Worm (Caenorhabditis elegans): Measurements from ENCODE around the gene C28H8.2.

ce11 chrIII:5950756-5951345 lies 30.7 kb downstream of the C28H8.2 start:
- no peak for TF ChIP-seq jun-1 (tag; optimal IDR thresholded peaks at IDR 0.05)
- no peak for TF ChIP-seq C34B4.2 (tag; optimal IDR thresholded peaks at IDR 0.05)
- no peak for TF ChIP-seq snpc-4 (tag; optimal IDR thresholded peaks at IDR 0.05)
- TF ChIP-seq nhr-76 (tag; optimal IDR thresholded peaks at IDR 0.05), result no peak
- no peak for TF ChIP-seq elt-3 (tag; optimal IDR thresholded peaks at IDR 0.05)
- TF ChIP-seq blmp-1 (tag; optimal IDR thresholded peaks at IDR 0.05), result no peak
- no peak for TF ChIP-seq pqm-1 (tag; optimal IDR thresholded peaks at IDR 0.05)
- no peak for TF ChIP-seq sox-4 (tag; optimal IDR thresholded peaks at IDR 0.05)
- TF ChIP-seq nhr-19 (GFP tag; conservative IDR thresholded peaks at IDR 0.05), result no peak
- TF ChIP-seq unc-86 (tag; optimal IDR thresholded peaks at IDR 0.05), result no peak
